Fruit fly (Drosophila melanogaster): Measurements from ENCODE around the gene CG14564.

The CG14564 gene

DNA sequence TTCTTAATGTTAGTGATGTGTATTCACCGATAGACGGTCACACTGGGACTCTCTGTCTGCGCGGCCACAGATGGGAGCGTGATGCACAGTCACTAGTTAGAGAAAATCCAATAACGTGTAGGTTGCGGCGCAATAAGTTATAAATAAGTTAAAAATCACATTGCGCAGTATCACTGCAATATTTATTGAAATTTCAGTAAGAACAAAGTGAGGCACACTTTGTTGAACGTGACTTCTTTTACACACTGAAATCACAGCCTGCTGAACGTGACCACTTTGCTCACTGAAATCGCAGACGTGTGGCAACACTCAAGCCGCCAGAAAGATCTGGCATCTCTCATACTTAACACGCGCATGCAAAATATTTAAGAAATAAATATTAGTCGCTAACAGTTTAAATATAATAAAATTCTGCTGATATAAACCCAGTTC lies 28.3 kb upstream of the CG14564 start, which contains the start of the genes CG11247 and Polr2H (continued):
- TF ChIP-seq CG3919 (GFP tag; optimal IDR thresholded peaks at IDR 0.05) (peak; percentile 91), OdsH (GFP tag; optimal IDR thresholded peaks at IDR 0.05) (peak; percentile 93), fkh (GFP tag; optimal IDR thresholded peaks at IDR 0.05) (peak; percentile 79), Hr4 (GFP tag; optimal IDR thresholded peaks at IDR 0.05) (peak; percentile 95), CG11294 (GFP tag; IDR thresholded peaks at IDR 0.05) (peak; percentile 79; the same call in 1 of the 2 replicates), CG8632 (GFP tag; optimal IDR thresholded peaks at IDR 0.05) (peak; percentile 63), Hr39 (GFP tag; optimal IDR thresholded peaks at IDR 0.05) (peak; percentile 97), Lpt (GFP tag; optimal IDR thresholded peaks at IDR 0.05) (peak; percentile 76)

DNA sequence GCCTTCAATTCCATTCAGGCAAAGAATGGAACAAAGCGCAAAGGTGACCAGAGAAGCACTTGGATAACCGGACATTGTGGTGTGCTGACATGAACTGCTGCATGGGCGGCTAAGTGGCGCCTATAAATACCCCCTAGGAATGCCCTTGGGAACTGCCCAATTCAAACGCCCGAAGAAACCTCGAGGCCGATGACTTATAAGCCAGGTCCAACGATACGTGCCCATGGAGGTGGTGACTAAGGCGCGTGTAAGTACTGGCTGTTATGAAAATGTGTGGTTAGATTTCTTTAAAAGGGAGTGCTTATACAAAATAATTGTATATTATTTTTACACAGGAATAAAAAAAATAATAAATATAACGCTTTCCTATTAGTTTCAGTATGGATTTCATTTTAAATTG lies 26.6 kb upstream of the CG14564 start, which contains the start of gene CG14570:
TSS of gene CG14570 (minus strand) at position 101 of the 400 bp plus-strand sequence.
- no peak for TF ChIP-seq CG6792 (GFP tag; optimal IDR thresholded peaks at IDR 0.05)
- no peak for TF ChIP-seq dac (GFP tag; optimal IDR thresholded peaks at IDR 0.05)
- no peak for TF ChIP-seq Hr38 (GFP tag; optimal IDR thresholded peaks at IDR 0.05)
- TF ChIP-seq Met (GFP tag; optimal IDR thresholded peaks at IDR 0.05) = no peak
- TF ChIP-seq Ets21C (GFP tag; optimal IDR thresholded peaks at IDR 0.05) = no peak
- no peak for TF ChIP-seq dsx (GFP tag; optimal IDR thresholded peaks at IDR 0.05; ENCODE audit: poor library complexity, severe bottlenecking)
- TF ChIP-seq CG9139 (GFP tag; optimal IDR thresholded peaks at IDR 0.05) = no peak
- no peak for TF ChIP-seq CG11902 (GFP tag; optimal IDR thresholded peaks at IDR 0.05)
- no peak for TF ChIP-seq Eip93F (GFP tag; optimal IDR thresholded peaks at IDR 0.05)
- TF ChIP-seq CG1621 (tag; optimal IDR thresholded peaks at IDR 0.05) = no peak

DNA sequence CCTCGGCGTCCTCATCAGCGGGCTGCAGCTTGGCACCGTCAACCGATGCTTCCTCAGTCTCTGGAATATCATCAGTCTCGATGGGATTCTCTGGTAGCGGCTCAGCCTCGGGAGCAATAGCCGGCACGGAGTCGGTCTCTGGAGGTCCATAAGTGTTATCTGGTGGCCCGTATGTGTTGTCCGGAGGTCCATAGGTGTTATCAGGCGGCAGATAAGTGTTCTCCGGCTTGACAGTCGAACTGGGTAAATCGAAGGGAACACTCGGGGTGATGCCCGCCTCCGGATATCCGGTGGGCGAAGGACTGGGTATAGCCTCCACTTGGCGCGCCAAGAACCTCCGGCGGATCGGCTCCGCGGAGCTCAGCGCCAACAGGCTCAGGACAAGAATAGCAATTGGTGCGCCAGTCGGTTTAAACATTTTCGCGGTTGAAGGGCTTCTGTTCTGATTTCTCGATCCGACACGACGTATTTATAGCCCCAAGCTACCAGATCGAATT lies 25.8 kb upstream of the CG14564 start, which contains the start of gene CG14569:
TSS of gene CG14569 (minus strand) at position 447 of the 497 bp plus-strand sequence.
- TF ChIP-seq svp (GFP tag) = peak; percentile 97
- TF ChIP-seq spab (GFP tag; optimal IDR thresholded peaks at IDR 0.05) = no peak

DNA sequence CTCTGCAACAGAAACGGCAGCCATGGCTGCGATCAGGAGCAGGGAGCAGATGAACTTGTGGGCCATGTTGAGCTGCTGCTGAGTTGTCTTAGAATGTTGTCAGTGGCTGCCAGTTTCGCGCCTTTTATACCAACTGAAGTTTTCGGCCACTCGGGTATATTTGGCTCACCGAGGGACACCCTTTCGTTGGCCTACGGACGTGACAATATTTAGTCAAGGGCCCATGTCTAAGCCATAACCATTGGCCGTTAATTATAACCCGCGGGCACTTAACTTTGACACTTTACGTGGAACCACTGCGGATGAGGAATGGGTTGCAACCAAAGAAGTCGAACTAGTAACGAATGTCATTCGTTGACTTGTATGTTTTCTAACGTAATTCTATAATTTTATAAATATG lies 23.6 kb upstream of the CG14564 start, which contains the start of gene CG14568:
TSS of gene CG14568 (minus strand) at position 101 of the 400 bp plus-strand sequence.
- TF ChIP-seq CG8319 (GFP tag; optimal IDR thresholded peaks at IDR 0.05) (no peak), Ets21C (GFP tag; optimal IDR thresholded peaks at IDR 0.05) (no peak), Eip93F (GFP tag; optimal IDR thresholded peaks at IDR 0.05) (no peak), Ets96B (tag; optimal IDR thresholded peaks at IDR 0.05) (no peak), CG10631 (GFP tag; optimal IDR thresholded peaks at IDR 0.05) (no peak), eg (GFP tag; IDR thresholded peaks at IDR 0.05) (no peak), net (GFP tag; optimal IDR thresholded peaks at IDR 0.05) (no peak), CG11294 (GFP tag; IDR thresholded peaks at IDR 0.05) (no peak), Eip78C (GFP tag) (no peak), CG6163 (GFP tag; IDR thresholded peaks at IDR 0.05) (no peak), fd85E (GFP tag; optimal IDR thresholded peaks at IDR 0.05) (no peak), CG4318 (GFP tag; optimal IDR thresholded peaks at IDR 0.05) (no peak), CG6792 (GFP tag; optimal IDR thresholded peaks at IDR 0.05) (no peak), acj6 (GFP tag; optimal IDR thresholded peaks at IDR 0.05) (no peak), dsx (GFP tag; optimal IDR thresholded peaks at IDR 0.05; ENCODE audit: poor library complexity, severe bottlenecking) (no peak), CG31627 (GFP tag; optimal IDR thresholded peaks at IDR 0.05) (no peak), CG6854 (GFP tag; optimal IDR thresholded peaks at IDR 0.05) (no peak)

DNA sequence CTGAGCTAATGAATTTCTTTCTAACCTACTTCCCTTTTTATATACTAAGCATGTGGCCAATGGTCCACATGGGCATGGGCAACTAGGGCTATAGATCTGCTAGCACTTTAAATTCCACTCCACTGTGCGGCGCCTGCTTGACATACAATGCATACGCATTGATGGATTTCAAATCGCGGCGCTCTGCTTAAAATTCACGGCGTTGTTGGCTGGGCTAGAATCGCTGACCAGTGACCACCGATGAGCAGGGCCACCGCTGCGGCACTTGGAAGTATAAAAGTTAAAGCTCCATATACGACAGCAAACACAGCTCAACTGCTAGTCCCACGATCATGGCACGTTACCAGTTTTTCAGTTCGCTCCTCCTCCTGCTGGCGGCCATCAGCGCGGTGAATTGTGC lies 23.2 kb upstream of the CG14564 start, which contains the start of gene CG14573:
TSS of gene CG14573 (plus strand) at position 301 of the 400 bp plus-strand sequence.
- TF ChIP-seq Lpt (GFP tag; optimal IDR thresholded peaks at IDR 0.05) = no peak
- TF ChIP-seq CG34406 (GFP tag; optimal IDR thresholded peaks at IDR 0.05) = no peak
- no peak for TF ChIP-seq CG8319 (GFP tag; optimal IDR thresholded peaks at IDR 0.05)
- TF ChIP-seq Ets21C (GFP tag; optimal IDR thresholded peaks at IDR 0.05) = no peak
- no peak for TF ChIP-seq CG1621 (tag; optimal IDR thresholded peaks at IDR 0.05)
- TF ChIP-seq fkh (GFP tag; optimal IDR thresholded peaks at IDR 0.05) = no peak
- TF ChIP-seq Met (GFP tag; optimal IDR thresholded peaks at IDR 0.05) = no peak
- no peak for TF ChIP-seq CG31627 (GFP tag; optimal IDR thresholded peaks at IDR 0.05)
- TF ChIP-seq topi (GFP tag; optimal IDR thresholded peaks at IDR 0.05) = no peak
- TF ChIP-seq acj6 (GFP tag; optimal IDR thresholded peaks at IDR 0.05) = no peak
- no peak for TF ChIP-seq Eip75B (GFP tag; optimal IDR thresholded peaks at IDR 0.05)
- no peak for TF ChIP-seq Ets96B (tag; optimal IDR thresholded peaks at IDR 0.05)
- TF ChIP-seq CG8632 (GFP tag; optimal IDR thresholded peaks at IDR 0.05) = no peak
- TF ChIP-seq ss (GFP tag; optimal IDR thresholded peaks at IDR 0.05) = no peak
- TF ChIP-seq OdsH (GFP tag; optimal IDR thresholded peaks at IDR 0.05) = no peak
- no peak for TF ChIP-seq CG15336 (GFP tag; IDR thresholded peaks at IDR 0.05)
- TF ChIP-seq CG32006 (GFP tag; optimal IDR thresholded peaks at IDR 0.05) = no peak

Data from whole organism, prepupa.